Worm (Caenorhabditis elegans) whole organism, mixed stage, embryonic: Measurements from ENCODE around the gene Y73C8B.5.

Experiments used
- blmp-1 ChIP-seq: fragments of 150-350 bp; optimal IDR thresholded peaks from 2 replicates; lab custom pipeline; 2014; ENCODE audit warnings: missing biosample characterization, missing genetic modification characterization
- drap-1 ChIP-seq: fragments of 200-800 bp; sonication (Bioruptor generic); optimal IDR thresholded peaks from 3 replicates; lab custom pipeline; 2018; ENCODE audit warnings: mild to moderate bottlenecking, missing genetic modification characterization, missing compliant biosample characterization
- elt-3 ChIP-seq: fragments of 150-350 bp; optimal IDR thresholded peaks from 2 replicates; lab custom pipeline; 2014; ENCODE audit warnings: missing biosample characterization, missing genetic modification characterization
- nhr-237 ChIP-seq: fragments of 150-350 bp; optimal IDR thresholded peaks from 2 replicates; lab custom pipeline; 2014; ENCODE audit warnings: missing biosample characterization, missing genetic modification characterization
- snpc-4 ChIP-seq: fragments of 150-350 bp; optimal IDR thresholded peaks from 2 replicates; lab custom pipeline; 2014; ENCODE audit warnings: missing biosample characterization, missing genetic modification characterization
- unc-39 ChIP-seq: fragments of 150-350 bp; optimal IDR thresholded peaks from 2 replicates; lab custom pipeline; 2014; ENCODE audit warnings: missing biosample characterization, missing genetic modification characterization
- unc-62 ChIP-seq: fragments of 150-350 bp; optimal IDR thresholded peaks from 2 replicates; lab custom pipeline; 2014; ENCODE audit warnings: missing biosample characterization, missing genetic modification reagents, missing genetic modification characterization

- TF ChIP-seq unc-62 (GFP tag; lab: Kevin White, UChicago) = no peak
- no peak for TF ChIP-seq snpc-4
- no peak for TF ChIP-seq blmp-1 (tag; lab: Kevin White, UChicago)
- no peak for TF ChIP-seq elt-3 (tag; lab: Kevin White, UChicago)
- no peak for TF ChIP-seq unc-39
- TF ChIP-seq drap-1 (GFP tag; lab: Kevin White, UChicago) = no peak
- no peak for TF ChIP-seq nhr-237 (tag; lab: Kevin White, UChicago)
Observed at ce11 chrV:3242984-3243383, 45.9 kb downstream of the Y73C8B.5 start, which contains the start of gene gst-23.
